Fruit fly (Drosophila melanogaster) whole organism, embryonic: ENCODE data around the gene FoxL1.

ENCODE experiments used
- CG14860 ChIP-seq: fragments of 200-800 bp; sonication (Bioruptor generic); IDR thresholded peaks from 3 replicates; pipeline ENCODE4 v1.3.6; 2022; ENCODE audit warnings: missing biosample characterization, missing genetic modification characterization; ENCODE audit not compliant: partially characterized antibody
- Chrac-16 ChIP-seq: fragments of 200-800 bp; sonication (Bioruptor generic); optimal IDR thresholded peaks from 3 replicates; lab custom pipeline; 2016; ENCODE audit warnings: missing biosample characterization, missing genetic modification characterization
- chm ChIP-seq: fragments of 200-800 bp; sonication (Bioruptor generic); IDR thresholded peaks from 2 replicates; pipeline ENCODE4 v1.3.6; 2022; ENCODE audit warnings: missing biosample characterization, missing genetic modification characterization
- ems ChIP-seq: fragments of 200-800 bp; sonication (Bioruptor generic); optimal IDR thresholded peaks from 3 replicates; lab custom pipeline; 2016; ENCODE audit warnings: missing biosample characterization, missing genetic modification characterization
- lilli ChIP-seq: fragments of 200-800 bp; sonication (Bioruptor generic); optimal IDR thresholded peaks from 3 replicates; lab custom pipeline; 2016; ENCODE audit warnings: missing biosample characterization, missing genetic modification characterization
- psq ChIP-seq: fragments of 200-800 bp; sonication (Bioruptor generic); optimal IDR thresholded peaks from 2 replicates; lab custom pipeline; 2017; ENCODE audit warnings: missing biosample characterization, missing genetic modification characterization
- sqz ChIP-seq: fragments of 200-800 bp; sonication (Bioruptor generic); optimal IDR thresholded peaks from 3 replicates; lab custom pipeline; 2018; ENCODE audit warnings: missing biosample characterization, mild to moderate bottlenecking, missing genetic modification characterization

DNA sequence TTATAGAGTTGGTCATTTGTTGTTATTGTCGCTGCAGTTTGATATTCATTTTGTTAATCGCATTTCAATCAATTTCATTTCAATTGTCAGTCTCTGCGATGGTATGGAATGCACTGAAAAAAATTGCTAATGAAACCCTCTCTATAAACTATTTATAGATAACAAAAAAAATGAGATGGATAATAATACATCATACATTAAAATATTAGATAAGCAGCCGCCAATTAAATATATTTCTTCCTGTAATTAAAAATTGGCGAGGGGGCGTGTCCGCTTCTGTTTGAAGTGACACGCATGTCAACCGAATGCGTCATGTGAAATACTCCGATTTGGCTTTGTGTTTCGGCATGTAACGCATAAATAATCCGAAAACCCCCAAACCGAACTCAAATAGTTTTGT lies 25.8 kb downstream of the FoxL1 start:
- no peak for TF ChIP-seq sqz (GFP tag; lab: Kevin White, UChicago)
- no peak for TF ChIP-seq CG14860 (GFP tag; lab: Robert Waterston, UW)
- TF ChIP-seq psq = no peak
- TF ChIP-seq Chrac-16 (GFP tag; lab: Kevin White, UChicago) = no peak
- no peak for TF ChIP-seq chm (GFP tag; lab: Robert Waterston, UW)
- no peak for TF ChIP-seq ems (GFP tag; lab: Kevin White, UChicago)
- no peak for TF ChIP-seq lilli
